Worm (Caenorhabditis elegans) whole organism, L4 larva: ENCODE results near the gene K10B3.5.

Source experiments
- F37D6.2 ChIP-seq: sonication (generic microtip); optimal IDR thresholded peaks from 2 replicates; lab custom pipeline; 2016; ENCODE audit warnings: mild to moderate bottlenecking, missing genetic modification characterization, missing compliant biosample characterization
- arid-1 ChIP-seq: fragments of 200-800 bp; sonication (Bioruptor generic); conservative IDR thresholded peaks from 2 replicates; pipeline ENCODE4 v1.3.6; 2022; ENCODE audit warnings: missing genetic modification reagents, missing genetic modification characterization, missing compliant biosample characterization
- lin-15B ChIP-seq: fragments of 150-350 bp; sonication (generic microtip); optimal IDR thresholded peaks from 3 replicates; lab custom pipeline; 2014; ENCODE audit warnings: missing biosample characterization, missing genetic modification characterization
- lir-3 ChIP-seq: sonication (generic microtip); optimal IDR thresholded peaks from 2 replicates; lab custom pipeline; 2016; ENCODE audit warnings: mild to moderate bottlenecking, missing genetic modification characterization, missing compliant biosample characterization
- nhr-6 ChIP-seq: fragments of 150-350 bp; optimal IDR thresholded peaks from 2 replicates; lab custom pipeline; 2014; ENCODE audit warnings: missing biosample characterization, missing genetic modification characterization
- nhr-77 ChIP-seq: fragments of 150-350 bp; optimal IDR thresholded peaks from 2 replicates; lab custom pipeline; 2014; ENCODE audit warnings: missing biosample characterization, missing genetic modification characterization
- rbr-2 ChIP-seq: sonication (generic microtip); optimal IDR thresholded peaks from 2 replicates; lab custom pipeline; 2016; ENCODE audit warnings: missing genotype, missing genetic modification characterization, missing compliant biosample characterization
- ztf-11 ChIP-seq: fragments of 150-350 bp; optimal IDR thresholded peaks from 2 replicates; lab custom pipeline; 2014; ENCODE audit warnings: missing biosample characterization, missing genetic modification characterization

DNA sequence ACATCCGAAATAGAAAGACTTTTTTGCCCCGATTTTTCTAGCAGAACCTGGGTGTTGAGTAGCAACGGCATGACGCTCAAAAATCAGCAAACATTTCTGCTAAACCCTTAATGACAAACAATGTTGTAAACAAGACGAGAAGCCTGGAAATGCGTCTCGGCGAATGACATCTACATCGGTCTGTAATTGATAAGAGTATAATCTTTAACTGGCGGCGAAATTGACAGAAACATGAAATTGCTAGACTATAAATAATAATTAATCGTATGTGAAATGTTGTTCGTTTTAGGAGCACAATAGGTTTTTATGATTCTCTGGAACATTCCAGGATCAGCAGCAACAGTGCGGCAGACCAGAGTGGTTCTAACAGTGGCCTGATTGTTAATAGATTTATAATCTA lies 35.4 kb upstream of the K10B3.5 start:
- TF ChIP-seq ztf-11 (tag; lab: Kevin White, UChicago) (no peak), nhr-77 (tag; lab: Kevin White, UChicago) (no peak), arid-1 (no peak), nhr-6 (tag; lab: Kevin White, UChicago) (no peak), lin-15B (tag; lab: Kevin White, UChicago) (no peak), rbr-2 (no peak), lir-3 (tag; lab: Kevin White, UChicago) (no peak), F37D6.2 (no peak)
